Worm (Caenorhabditis elegans) whole organism, midembryonic: ENCODE results near the gene F11G11.13.
A peak's percentile ranks its signal among the peaks of the same experiment; 100 is the strongest.

Experiments
- T22C8.4 ChIP-seq: fragments of 200-800 bp; sonication (Bioruptor generic); IDR thresholded peaks from 2 replicates; pipeline ENCODE4 v1.3.6; 2022; ENCODE audit warnings: missing genetic modification characterization, missing compliant biosample characterization
- med-1 ChIP-seq: sonication (generic microtip); optimal IDR thresholded peaks from 2 replicates; lab custom pipeline; 2017; ENCODE audit warnings: missing genetic modification characterization, mild to moderate bottlenecking, missing compliant biosample characterization, antibody characterized with exemption, missing genetic modification reagents; ENCODE audit not compliant: insufficient read depth

DNA sequence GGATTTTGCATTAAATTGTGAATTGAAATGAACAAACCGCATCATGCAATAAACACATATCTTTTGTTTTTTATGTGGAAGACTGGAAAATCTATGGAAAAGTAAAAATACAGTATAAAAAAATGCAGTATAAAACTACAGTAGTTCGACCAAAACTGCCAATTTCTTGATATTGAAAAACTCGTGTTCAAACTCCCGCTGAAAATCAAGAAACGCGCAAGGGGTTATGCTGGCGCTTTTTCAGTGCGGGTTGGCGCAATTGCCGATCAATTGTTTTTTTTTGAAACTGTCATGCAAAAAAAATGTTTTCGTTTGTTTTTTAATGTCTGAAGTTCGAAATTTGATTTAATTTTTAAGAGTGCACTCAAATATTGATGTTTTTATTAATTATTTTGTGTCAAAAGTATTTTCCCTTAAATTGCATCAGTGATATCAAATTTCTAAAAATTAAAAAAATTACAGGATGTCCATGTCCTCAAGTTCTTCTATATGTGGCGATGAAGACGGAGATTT, 24.3 kb downstream of the F11G11.13 start, which contains the start of gene dnj-9:
- TF ChIP-seq med-1 (GFP tag; lab: Kevin White, UChicago) = peak; percentile 59
- TF ChIP-seq T22C8.4 (GFP tag; lab: Robert Waterston, UW) = peak; percentile 53; the same call in 1 of the 2 replicates
